Fruit fly (Drosophila melanogaster): ENCODE results near the gene out.

DNA sequence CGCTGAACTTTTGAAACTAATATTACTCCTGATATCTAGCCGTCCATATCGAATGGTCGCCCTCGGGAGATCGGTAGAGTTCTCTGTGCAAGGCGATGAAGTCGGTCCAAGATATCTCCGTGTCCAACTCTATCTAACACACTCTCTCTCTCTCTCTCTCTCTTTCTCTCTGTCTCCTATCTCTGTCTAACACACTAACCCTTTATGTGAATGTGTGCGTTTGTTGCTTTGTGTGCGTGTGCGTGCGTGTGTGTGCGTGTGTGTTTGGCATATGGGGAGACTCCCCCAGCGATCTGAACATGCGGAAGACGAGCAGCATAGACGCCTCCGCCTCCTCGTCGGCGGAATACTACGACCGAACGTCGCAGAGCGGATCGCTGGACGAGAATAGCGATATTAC is 57.5 kb downstream of the out start:
- no peak for TF ChIP-seq pan (optimal IDR thresholded peaks at IDR 0.05)
- no peak for TF ChIP-seq Dll (optimal IDR thresholded peaks at IDR 0.05)
- no peak for TF ChIP-seq EcR (GFP tag; optimal IDR thresholded peaks at IDR 0.05)
